Worm (Caenorhabditis elegans) whole organism, L4 larva: Measurements from ENCODE around the gene sru-16.
A peak's percentile ranks its signal among the peaks of the same experiment; 100 is the strongest.
"Not testable (repeated sequence)": the region's sequence is repeated elsewhere in the genome, so short reads cannot be mapped to it uniquely, and the experiment has no call there.

ENCODE experiments used
- F44E2.7 ChIP-seq: fragments of 200-800 bp; sonication (Bioruptor generic); IDR thresholded peaks from 2 replicates; pipeline ENCODE4 v2.1.2; 2022; ENCODE audit warnings: missing genetic modification characterization, missing compliant biosample characterization
- ZK546.5 ChIP-seq, 2 experiments: sonication (generic microtip); optimal IDR thresholded peaks; 2 replicates each; lab custom pipeline; 2017; ENCODE audit warnings: missing biosample characterization in 2 of 2, missing genetic modification characterization in 2 of 2
- aha-1 ChIP-seq: fragments of 150-350 bp; peaks from one replicate; lab custom pipeline; 2014; ENCODE audit warnings: missing biosample characterization, missing genetic modification characterization
- ama-1 ChIP-seq: fragments of 150-350 bp; optimal IDR thresholded peaks from 2 replicates; lab custom pipeline; 2014; ENCODE audit warnings: inconsistent platforms, mixed read lengths
- attf-4 ChIP-seq: sonication (generic microtip); optimal IDR thresholded peaks from 3 replicates; lab custom pipeline; 2017; ENCODE audit warnings: missing biosample characterization, missing genetic modification characterization
- ceh-28 ChIP-seq: fragments of 150-350 bp; optimal IDR thresholded peaks from 2 replicates; lab custom pipeline; 2014; ENCODE audit warnings: missing biosample characterization, missing genetic modification reagents, missing genetic modification characterization
- daf-12 ChIP-seq: fragments of 150-350 bp; optimal IDR thresholded peaks from 2 replicates; lab custom pipeline; 2014; ENCODE audit warnings: missing biosample characterization, missing genetic modification reagents, missing genetic modification characterization
- daf-8 ChIP-seq: fragments of 200-800 bp; sonication (Bioruptor generic); IDR thresholded peaks from 2 replicates; pipeline ENCODE4 v1.3.6; 2022; ENCODE audit warnings: missing genetic modification characterization, missing compliant biosample characterization
- dmd-6 ChIP-seq: fragments of 200-800 bp; sonication (Bioruptor generic); IDR thresholded peaks from 2 replicates; pipeline ENCODE4 v1.3.6; 2022; ENCODE audit warnings: missing genetic modification reagents, missing genetic modification characterization, missing compliant biosample characterization
- dmd-8 ChIP-seq: fragments of 200-800 bp; sonication (Bioruptor generic); IDR thresholded peaks from 2 replicates; pipeline ENCODE4 v1.3.6; 2022; ENCODE audit warnings: missing genetic modification characterization, missing compliant biosample characterization
- duxl-1 ChIP-seq: sonication (generic microtip); optimal IDR thresholded peaks from 2 replicates; lab custom pipeline; 2016; ENCODE audit warnings: mild to moderate bottlenecking, missing genetic modification characterization, moderate library complexity, missing compliant biosample characterization; ENCODE audit not compliant: poor library complexity
- egl-43 ChIP-seq: fragments of 200-800 bp; sonication (Bioruptor generic); IDR thresholded peaks from 2 replicates; pipeline ENCODE4 v1.3.6; 2022; ENCODE audit warnings: missing genetic modification reagents, missing genetic modification characterization, missing compliant biosample characterization
- gei-8 ChIP-seq: fragments of 200-800 bp; sonication (Bioruptor generic); optimal IDR thresholded peaks from 2 replicates; lab custom pipeline; 2018; ENCODE audit warnings: mild to moderate bottlenecking, missing genetic modification characterization, missing compliant biosample characterization
- hlh-11 ChIP-seq: fragments of 200-800 bp; sonication (Bioruptor generic); optimal IDR thresholded peaks from 2 replicates; lab custom pipeline; 2018; ENCODE audit warnings: mild to moderate bottlenecking, missing genetic modification characterization, missing compliant biosample characterization
- hlh-30 ChIP-seq: sonication (generic microtip); optimal IDR thresholded peaks from 2 replicates; lab custom pipeline; 2017; ENCODE audit warnings: antibody characterized with exemption, mild to moderate bottlenecking, missing genetic modification characterization, missing compliant biosample characterization; ENCODE audit not compliant: insufficient read depth
- lim-7 ChIP-seq: fragments of 200-800 bp; sonication (Bioruptor generic); IDR thresholded peaks from 2 replicates; pipeline ENCODE4 v1.3.6; 2022; ENCODE audit warnings: missing genetic modification characterization, missing compliant biosample characterization
- lin-1 ChIP-seq: fragments of 200-800 bp; sonication (Bioruptor generic); IDR thresholded peaks from 2 replicates; pipeline ENCODE4 v1.3.6; 2022; ENCODE audit warnings: missing genetic modification reagents, missing genetic modification characterization, missing compliant biosample characterization
- lin-15B ChIP-seq: fragments of 150-350 bp; sonication (generic microtip); optimal IDR thresholded peaks from 3 replicates; lab custom pipeline; 2014; ENCODE audit warnings: missing biosample characterization, missing genetic modification characterization
- lin-38 ChIP-seq: fragments of 200-800 bp; sonication (Bioruptor generic); IDR thresholded peaks from 2 replicates; pipeline ENCODE4 v1.3.6; 2022; ENCODE audit warnings: missing genetic modification reagents, missing genetic modification characterization, missing compliant biosample characterization
- lsy-2 ChIP-seq, 2 experiments: fragments of 150-350 bp in 1 of 2; sonication (generic microtip) in 1 of 2; optimal IDR thresholded peaks; 2 replicates each; lab custom pipeline; 2014 to 2017; ENCODE audit warnings: missing biosample characterization in 2 of 2, missing genetic modification characterization in 2 of 2
- mdl-1 ChIP-seq, 2 experiments: fragments of 150-350 bp in 1 of 2; sonication (generic microtip) in 1 of 2; optimal IDR thresholded peaks; 2 replicates each; lab custom pipeline; 2014 to 2017; ENCODE audit warnings: missing biosample characterization in 2 of 2, missing genetic modification characterization in 2 of 2
- nhr-25 ChIP-seq: sonication (generic microtip); optimal IDR thresholded peaks from 2 replicates; lab custom pipeline; 2017; ENCODE audit warnings: missing genetic modification characterization, mild to moderate bottlenecking, missing compliant biosample characterization, antibody characterized with exemption, moderate library complexity, borderline replicate concordance; ENCODE audit not compliant: insufficient read depth
- nhr-41 ChIP-seq: fragments of 200-800 bp; sonication (Bioruptor generic); IDR thresholded peaks from 2 replicates; pipeline ENCODE4 v1.3.6; 2022; ENCODE audit warnings: missing genetic modification reagents, missing genetic modification characterization, missing compliant biosample characterization
- nhr-42 ChIP-seq: fragments of 200-800 bp; sonication (Bioruptor generic); IDR thresholded peaks from 2 replicates; pipeline ENCODE4 v1.3.6; 2022; ENCODE audit warnings: missing genetic modification characterization, missing compliant biosample characterization
- snpc-1.2 ChIP-seq: fragments of 200-800 bp; sonication (Bioruptor generic); IDR thresholded peaks from 2 replicates; pipeline ENCODE4 v1.3.6; 2022; ENCODE audit warnings: missing genetic modification reagents, missing genetic modification characterization, missing compliant biosample characterization
- tra-1 ChIP-seq: fragments of 200-800 bp; sonication (Bioruptor generic); IDR thresholded peaks from 2 replicates; pipeline ENCODE4 v1.3.6; 2022; ENCODE audit warnings: missing genetic modification reagents, missing genetic modification characterization, missing compliant biosample characterization
- unc-130 ChIP-seq: sonication (generic microtip); optimal IDR thresholded peaks from 2 replicates; lab custom pipeline; 2016; ENCODE audit warnings: missing genetic modification reagents, missing genetic modification characterization, missing compliant biosample characterization
- unc-39 ChIP-seq: sonication (generic microtip); optimal IDR thresholded peaks from 2 replicates; lab custom pipeline; 2017; ENCODE audit warnings: missing biosample characterization, missing genetic modification characterization
- unc-62 ChIP-seq, 3 experiments: fragments of 150-350 bp in 1 of 3; sonication (generic microtip); optimal IDR thresholded peaks in 2 of 3; peaks in 1 of 3; 1 replicate in 1 of 3; 2 replicates in 2 of 3; lab custom pipeline; 2014 to 2017; ENCODE audit warnings: missing biosample characterization in 3 of 3, missing genetic modification characterization in 3 of 3, missing genetic modification reagents in 3 of 3, missing genotype in 1 of 3
- vab-7 ChIP-seq: fragments of 200-800 bp; sonication (Bioruptor generic); IDR thresholded peaks from 2 replicates; pipeline ENCODE4 v1.3.6; 2022; ENCODE audit warnings: missing genetic modification reagents, missing genetic modification characterization, missing compliant biosample characterization
- zfp-3 ChIP-seq: fragments of 200-800 bp; sonication (Bioruptor generic); conservative IDR thresholded peaks from 2 replicates; pipeline ENCODE4 v1.3.6; 2022; ENCODE audit warnings: missing genetic modification reagents, missing genetic modification characterization, missing compliant biosample characterization
- zip-11 ChIP-seq: fragments of 200-800 bp; sonication (Bioruptor generic); IDR thresholded peaks from 2 replicates; pipeline ENCODE4 v1.3.6; 2022; ENCODE audit warnings: missing genetic modification characterization, missing compliant biosample characterization

sru-16 gene

DNA sequence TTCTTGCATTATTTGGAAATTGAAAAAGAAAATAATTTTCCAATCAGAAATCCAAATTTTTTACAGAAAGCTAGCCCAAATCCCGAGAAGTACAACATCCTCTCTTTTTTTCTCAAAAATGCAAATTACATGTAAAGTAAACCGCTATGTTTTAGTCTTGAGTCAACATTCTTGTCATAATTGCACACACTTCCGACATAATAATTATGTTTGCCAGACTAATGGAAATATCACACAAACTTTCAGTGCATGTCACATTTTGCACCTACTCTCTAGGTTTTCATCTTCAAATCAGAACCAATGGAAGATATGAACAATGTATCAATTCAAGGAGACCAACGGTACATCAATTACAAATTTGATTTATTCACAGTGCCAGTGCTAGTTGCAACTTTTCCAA is 5.6 kb downstream of the sru-16 start, which contains the start of gene sru-11:
TSS of gene sru-11 (plus strand) at position 301 of the 400 bp plus-strand sequence.
- no peak for TF ChIP-seq unc-130 (GFP tag; lab: Kevin White, UChicago)
- no peak for TF ChIP-seq unc-39 (tag; lab: Kevin White, UChicago)
- TF ChIP-seq vab-7 (GFP tag; lab: Robert Waterston, UW): no peak
- TF ChIP-seq dmd-6 (GFP tag; lab: Robert Waterston, UW): no peak
- TF ChIP-seq lin-1 (GFP tag; lab: Robert Waterston, UW): no peak
- no peak for TF ChIP-seq ama-1 (lab: Kevin White, UChicago)
- no peak for TF ChIP-seq daf-12

DNA sequence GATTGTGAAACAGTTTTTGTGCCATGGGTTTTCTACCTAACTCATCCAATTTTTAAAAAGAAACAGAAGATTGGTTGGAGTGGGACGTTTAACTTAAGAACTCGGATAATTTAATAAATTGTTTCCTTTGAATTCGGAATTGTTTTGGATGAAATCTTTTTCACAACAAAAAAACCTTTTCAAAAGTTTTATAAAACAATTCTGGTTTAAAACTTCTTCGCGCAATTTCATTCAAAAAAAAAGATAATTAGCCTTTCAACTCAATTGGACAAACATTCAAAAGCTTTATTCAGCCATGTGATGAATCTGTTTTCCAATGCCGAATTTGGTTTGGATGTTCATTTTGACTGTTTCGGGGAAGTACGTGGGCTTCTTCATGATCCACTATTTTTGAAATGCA is 8.1 kb downstream of the sru-16 start, which contains the start of gene Y45F10B.12:
TSS of gene Y45F10B.12 (plus strand) at position 301 of the 400 bp plus-strand sequence.
- no peak for TF ChIP-seq zip-11 (GFP tag; lab: Robert Waterston, UW)
- TF ChIP-seq tra-1 (GFP tag; lab: Robert Waterston, UW): no peak
- TF ChIP-seq unc-62 (GFP tag; optimal IDR thresholded peaks at IDR 0.05 in 1 of 2; lab: Kevin White, UChicago): peak in 1 of 2 experiments; percentile 85
- no peak for TF ChIP-seq unc-62 (tag; optimal IDR thresholded peaks at IDR 0.05; lab: Kevin White, UChicago)

DNA sequence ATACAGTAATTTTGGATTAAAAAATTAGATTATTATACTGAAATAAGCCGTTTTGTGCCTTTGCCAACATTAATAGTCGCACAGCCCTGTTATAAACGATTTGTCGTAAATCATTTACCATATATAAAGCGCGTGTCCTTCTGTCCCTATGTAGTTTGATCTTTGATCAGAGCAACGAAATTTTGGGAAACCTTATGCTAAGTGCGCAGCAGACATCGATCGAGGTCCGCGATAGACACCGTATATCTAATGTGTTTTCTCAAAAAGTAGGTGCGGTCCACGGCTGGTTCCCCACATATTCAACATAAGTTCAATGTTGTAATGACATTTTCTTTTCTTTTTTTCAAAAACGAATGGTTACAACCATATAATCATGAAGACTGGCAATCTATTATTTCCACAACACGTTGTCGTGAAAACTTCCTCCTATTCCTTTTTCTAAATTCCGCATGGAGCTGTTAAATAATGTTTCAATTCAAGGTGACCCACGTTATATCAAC is 9.5 kb downstream of the sru-16 start, which contains the start of gene sru-9:
TSS of gene sru-9 (plus strand) at position 450 of the 500 bp plus-strand sequence.
- peak; percentile 66 for TF ChIP-seq snpc-1.2 (GFP tag; lab: Robert Waterston, UW)

DNA sequence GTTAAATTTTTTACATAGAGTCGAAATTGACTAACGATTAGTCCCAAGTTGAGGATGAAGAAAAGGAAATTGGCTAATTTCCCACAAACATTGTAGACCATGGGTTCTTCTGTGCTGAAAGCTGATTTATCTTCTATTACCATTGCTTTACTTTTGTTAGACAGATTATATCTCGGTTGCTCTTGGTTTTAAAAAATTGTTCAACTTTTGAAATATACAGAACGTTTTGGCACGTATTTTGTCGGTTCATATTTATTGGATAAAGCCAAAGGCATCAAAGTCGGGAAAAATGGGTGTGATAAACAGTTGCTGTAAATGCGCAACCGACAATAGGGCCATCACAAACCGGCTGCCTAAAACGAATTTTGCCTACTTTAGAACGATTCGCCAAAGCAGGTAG is 12.6 kb downstream of the sru-16 start, which contains the start of gene tsp-5:
TSS of gene tsp-5 (minus strand) at position 101 of the 400 bp plus-strand sequence.
- peak; percentile 33 for TF ChIP-seq aha-1 (tag; lab: Kevin White, UChicago)
- TF ChIP-seq nhr-42 (GFP tag; lab: Robert Waterston, UW): no peak

DNA sequence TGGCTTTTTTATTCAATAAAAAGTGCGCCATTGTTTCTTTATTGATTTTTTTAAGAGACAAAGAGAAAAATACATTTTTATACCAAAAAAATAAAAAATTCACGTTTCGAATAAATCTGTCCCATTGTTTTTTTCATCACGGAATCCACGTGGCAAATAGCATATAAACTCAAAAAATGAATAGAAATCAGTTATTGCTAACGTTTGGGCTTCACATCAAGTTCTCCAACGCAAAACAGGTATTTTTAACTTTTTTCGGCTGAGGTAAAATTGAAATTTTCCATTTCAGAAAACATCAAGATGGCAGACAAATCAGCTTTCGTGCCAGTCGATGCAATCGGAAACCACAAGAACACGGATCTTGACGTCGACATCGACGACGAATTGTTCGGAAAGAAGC is 14.3 kb downstream of the sru-16 start, which contains the start of gene Y45F10B.3:
TSS of gene Y45F10B.3 (plus strand) at position 301 of the 400 bp plus-strand sequence.
- TF ChIP-seq gei-8 (no peak), aha-1 (tag; lab: Kevin White, UChicago) (no peak), F44E2.7 (GFP tag; lab: Robert Waterston, UW) (no peak), attf-4 (no peak), ZK546.5 (tag; optimal IDR thresholded peaks at IDR 0.05; lab: Kevin White, UChicago) (no peak), lin-1 (GFP tag; lab: Robert Waterston, UW) (no peak), lsy-2 (tag; optimal IDR thresholded peaks at IDR 0.05; lab: Kevin White, UChicago) (no peak), lin-38 (GFP tag; lab: Robert Waterston, UW) (no peak), dmd-8 (no peak), zfp-3 (GFP tag; lab: Robert Waterston, UW) (no peak), hlh-11 (tag; lab: Kevin White, UChicago) (no peak), ceh-28 (tag; lab: Kevin White, UChicago) (no peak), nhr-41 (GFP tag; lab: Robert Waterston, UW) (no peak), lin-15B (no peak), mdl-1 (tag; optimal IDR thresholded peaks at IDR 0.05; lab: Kevin White, UChicago) (no peak), egl-43 (GFP tag; lab: Robert Waterston, UW) (no peak), lim-7 (GFP tag; lab: Robert Waterston, UW) (no peak), daf-8 (no peak)
- TF ChIP-seq, all 104 proteins: peak for 0

DNA sequence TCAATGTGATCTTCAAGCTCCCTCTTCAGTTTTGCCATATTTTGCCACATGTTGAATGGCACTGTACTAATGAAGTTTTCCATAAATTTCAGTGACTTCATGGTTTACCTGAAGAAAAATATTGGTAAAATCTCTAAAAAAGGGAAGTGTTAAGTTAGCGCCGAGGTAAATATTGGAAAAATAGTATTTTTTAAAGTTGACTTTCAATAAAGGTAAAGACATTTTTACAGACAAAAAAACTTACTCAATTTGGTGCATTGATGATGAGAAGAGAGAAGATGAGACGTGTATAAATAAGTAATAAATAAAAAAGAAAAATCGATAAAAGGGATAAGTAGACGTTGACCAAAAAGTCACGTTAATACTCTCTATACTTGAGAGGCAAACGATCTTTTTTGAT is 18.8 kb downstream of the sru-16 start, which contains the start of gene Y45F10B.9:
TSS of gene Y45F10B.9 (minus strand) at position 101 of the 400 bp plus-strand sequence.
- TF ChIP-seq hlh-30, nhr-25, duxl-1 (tag; lab: Kevin White, UChicago): not testable (repeated sequence)
